Worm (Caenorhabditis elegans) whole organism, L1 larva: ENCODE measurements around the gene srg-5.

ENCODE experiments used
- C04F5.9 ChIP-seq: sonication (generic microtip); optimal IDR thresholded peaks from 2 replicates; lab custom pipeline; 2016; ENCODE audit warnings: missing genetic modification characterization, missing compliant biosample characterization
- C34B4.2 ChIP-seq: sonication (generic microtip); optimal IDR thresholded peaks from 2 replicates; lab custom pipeline; 2017; ENCODE audit warnings: mild to moderate bottlenecking, missing genetic modification characterization, missing compliant biosample characterization
- aha-1 ChIP-seq: fragments of 150-350 bp; optimal IDR thresholded peaks from 2 replicates; lab custom pipeline; 2014; ENCODE audit warnings: missing biosample characterization, missing genetic modification characterization
- alr-1 ChIP-seq: fragments of 200-800 bp; sonication (Bioruptor generic); optimal IDR thresholded peaks from 2 replicates; lab custom pipeline; 2018; ENCODE audit warnings: borderline replicate concordance, mild to moderate bottlenecking, missing genetic modification characterization, missing compliant biosample characterization
- aly-2 ChIP-seq: fragments of 150-350 bp; optimal IDR thresholded peaks from 2 replicates; lab custom pipeline; 2014; ENCODE audit warnings: missing biosample characterization, missing genetic modification characterization
- ceh-8 ChIP-seq: fragments of 200-800 bp; sonication (Bioruptor generic); optimal IDR thresholded peaks from 2 replicates; lab custom pipeline; 2018; ENCODE audit warnings: mild to moderate bottlenecking, missing genetic modification characterization, moderate library complexity, missing compliant biosample characterization
- ceh-90 ChIP-seq: sonication (generic microtip); optimal IDR thresholded peaks from 2 replicates; lab custom pipeline; 2016; ENCODE audit warnings: missing genetic modification characterization, missing compliant biosample characterization
- ces-1 ChIP-seq: fragments of 150-350 bp; optimal IDR thresholded peaks from 2 replicates; lab custom pipeline; 2014; ENCODE audit warnings: missing biosample characterization, missing genetic modification reagents, missing genetic modification characterization
- dpl-1 ChIP-seq, 3 experiments: fragments of 150-350 bp in 2 of 3; sonication (generic microtip) in 1 of 3; optimal IDR thresholded peaks; 2 replicates each; lab custom pipeline; 2014 to 2017; ENCODE audit warnings: missing biosample characterization in 3 of 3, missing genetic modification characterization in 3 of 3, missing genetic modification reagents in 3 of 3
- efl-3 ChIP-seq: fragments of 200-800 bp; sonication (Bioruptor generic); optimal IDR thresholded peaks from 2 replicates; lab custom pipeline; 2018; ENCODE audit warnings: mild to moderate bottlenecking, missing genetic modification characterization, missing compliant biosample characterization
- egl-13 ChIP-seq: sonication (generic microtip); optimal IDR thresholded peaks from 2 replicates; lab custom pipeline; 2016; ENCODE audit warnings: missing genotype, missing genetic modification reagents, missing genetic modification characterization, missing compliant biosample characterization
- egl-27 ChIP-seq, 2 experiments: fragments of 150-350 bp in 1 of 2; sonication (generic microtip); optimal IDR thresholded peaks; 3 replicates each; lab custom pipeline; 2017 to 2018; ENCODE audit warnings: missing biosample characterization in 2 of 2, missing genetic modification characterization in 2 of 2, missing genetic modification reagents in 2 of 2
- elt-2 ChIP-seq: sonication (generic microtip); optimal IDR thresholded peaks from 2 replicates; lab custom pipeline; 2016; ENCODE audit warnings: missing genetic modification characterization, mild to moderate bottlenecking, inconsistent platforms, missing compliant biosample characterization, missing genetic modification reagents
- ets-5 ChIP-seq: fragments of 200-800 bp; sonication (Bioruptor generic); IDR thresholded peaks from 2 replicates; pipeline ENCODE4 v1.3.6; 2022; ENCODE audit warnings: missing genetic modification characterization, missing compliant biosample characterization
- fkh-10 ChIP-seq: sonication (generic microtip); optimal IDR thresholded peaks from 2 replicates; lab custom pipeline; 2017; ENCODE audit warnings: missing biosample characterization, missing genetic modification reagents, missing genetic modification characterization
- fkh-4 ChIP-seq: sonication (generic microtip); optimal IDR thresholded peaks from 2 replicates; lab custom pipeline; 2016; ENCODE audit warnings: missing compliant biosample characterization, missing genetic modification characterization, borderline replicate concordance
- fos-1 ChIP-seq: fragments of 150-350 bp; optimal IDR thresholded peaks from 2 replicates; lab custom pipeline; 2014; ENCODE audit warnings: missing biosample characterization, missing genetic modification characterization
- hlh-4 ChIP-seq: sonication (generic microtip); optimal IDR thresholded peaks from 2 replicates; lab custom pipeline; 2016; ENCODE audit warnings: mild to moderate bottlenecking, missing genetic modification characterization, missing compliant biosample characterization
- jun-1 ChIP-seq: fragments of 150-350 bp; optimal IDR thresholded peaks from 2 replicates; lab custom pipeline; 2014; ENCODE audit warnings: missing biosample characterization, missing genetic modification reagents, missing genetic modification characterization
- lin-14 ChIP-seq: fragments of 200-800 bp; sonication (Bioruptor generic); optimal IDR thresholded peaks from 2 replicates; lab custom pipeline; 2018; ENCODE audit warnings: mild to moderate bottlenecking, missing genetic modification characterization, moderate library complexity, missing compliant biosample characterization
- lin-15B ChIP-seq: fragments of 150-350 bp; sonication (generic microtip); optimal IDR thresholded peaks from 3 replicates; lab custom pipeline; 2014; ENCODE audit warnings: missing biosample characterization, missing genetic modification characterization
- lin-39 ChIP-seq: fragments of 150-350 bp; optimal IDR thresholded peaks from 2 replicates; lab custom pipeline; 2014; ENCODE audit warnings: missing biosample characterization, missing genetic modification reagents, missing genetic modification characterization
- lir-3 ChIP-seq: sonication (generic microtip); optimal IDR thresholded peaks from 2 replicates; lab custom pipeline; 2016; ENCODE audit warnings: mild to moderate bottlenecking, missing genetic modification characterization, moderate library complexity, missing compliant biosample characterization; ENCODE audit not compliant: poor library complexity
- lsy-2 ChIP-seq, 2 experiments: fragments of 150-350 bp; optimal IDR thresholded peaks; 2 replicates each; lab custom pipeline; 2014; ENCODE audit warnings: missing biosample characterization in 2 of 2, missing genetic modification characterization in 2 of 2
- mab-9 ChIP-seq: fragments of 200-800 bp; sonication (Bioruptor generic); IDR thresholded peaks from 2 replicates; pipeline ENCODE4 v1.3.6; 2022; ENCODE audit warnings: missing genetic modification reagents, missing genetic modification characterization, missing compliant biosample characterization
- mdl-1 ChIP-seq, 2 experiments: fragments of 150-350 bp; optimal IDR thresholded peaks; 2 replicates each; lab custom pipeline; 2014 to 2017; ENCODE audit warnings: missing biosample characterization in 2 of 2, missing genetic modification characterization in 2 of 2, inconsistent platforms in 1 of 2
- mef-2 ChIP-seq: fragments of 150-350 bp; optimal IDR thresholded peaks from 2 replicates; lab custom pipeline; 2014; ENCODE audit warnings: missing biosample characterization, missing genetic modification characterization
- nhr-11 ChIP-seq: fragments of 150-350 bp; optimal IDR thresholded peaks from 2 replicates; lab custom pipeline; 2014; ENCODE audit warnings: missing biosample characterization, missing genetic modification characterization
- nhr-19 ChIP-seq: fragments of 200-800 bp; sonication (Bioruptor generic); conservative IDR thresholded peaks from 2 replicates; pipeline ENCODE4 v1.3.6; 2022; ENCODE audit warnings: missing genetic modification characterization, missing compliant biosample characterization
- nhr-237 ChIP-seq: fragments of 150-350 bp; optimal IDR thresholded peaks from 2 replicates; lab custom pipeline; 2014; ENCODE audit warnings: missing biosample characterization, missing genetic modification characterization
- nhr-28 ChIP-seq: fragments of 150-350 bp; optimal IDR thresholded peaks from 2 replicates; lab custom pipeline; 2014; ENCODE audit warnings: missing biosample characterization, missing genetic modification characterization
- nhr-47 ChIP-seq: sonication (generic microtip); optimal IDR thresholded peaks from 2 replicates; lab custom pipeline; 2016; ENCODE audit warnings: mild to moderate bottlenecking, missing genetic modification characterization, moderate library complexity, missing compliant biosample characterization
- nhr-77 ChIP-seq: fragments of 150-350 bp; optimal IDR thresholded peaks from 2 replicates; lab custom pipeline; 2014; ENCODE audit warnings: missing biosample characterization, missing genetic modification characterization
- nhr-84 ChIP-seq: sonication (generic microtip); optimal IDR thresholded peaks from 2 replicates; lab custom pipeline; 2017; ENCODE audit warnings: missing biosample characterization, missing genetic modification characterization
- pax-3 ChIP-seq: fragments of 200-800 bp; sonication (Bioruptor generic); optimal IDR thresholded peaks from 2 replicates; lab custom pipeline; 2018; ENCODE audit warnings: mild to moderate bottlenecking, missing genetic modification characterization, moderate library complexity, missing compliant biosample characterization
- pqm-1 ChIP-seq: sonication (generic microtip); optimal IDR thresholded peaks from 3 replicates; lab custom pipeline; 2017; ENCODE audit warnings: missing biosample characterization, missing genetic modification characterization
- skn-1 ChIP-seq: fragments of 150-350 bp; optimal IDR thresholded peaks from 2 replicates; lab custom pipeline; 2014; ENCODE audit warnings: missing biosample characterization, missing genetic modification characterization
- snpc-4 ChIP-seq: fragments of 150-350 bp; optimal IDR thresholded peaks from 2 replicates; lab custom pipeline; 2014; ENCODE audit warnings: missing biosample characterization, missing genetic modification characterization
- sox-4 ChIP-seq: sonication (generic microtip); optimal IDR thresholded peaks from 2 replicates; lab custom pipeline; 2016; ENCODE audit warnings: missing genetic modification characterization, missing compliant biosample characterization
- sptf-1 ChIP-seq: fragments of 150-350 bp; optimal IDR thresholded peaks from 2 replicates; lab custom pipeline; 2014; ENCODE audit warnings: missing biosample characterization, missing genetic modification characterization
- swsn-7 ChIP-seq: sonication (generic microtip); optimal IDR thresholded peaks from 2 replicates; lab custom pipeline; 2016; ENCODE audit warnings: missing genetic modification characterization, missing compliant biosample characterization
- tlp-1 ChIP-seq: fragments of 150-350 bp; optimal IDR thresholded peaks from 2 replicates; lab custom pipeline; 2014; ENCODE audit warnings: missing biosample characterization, missing genetic modification characterization
- unc-130 ChIP-seq: fragments of 150-350 bp; optimal IDR thresholded peaks from 2 replicates; lab custom pipeline; 2017; ENCODE audit warnings: missing biosample characterization, missing genetic modification characterization, inconsistent platforms
- vab-15 ChIP-seq: sonication (generic microtip); optimal IDR thresholded peaks from 2 replicates; lab custom pipeline; 2017; ENCODE audit warnings: missing genotype, mild to moderate bottlenecking, missing genetic modification characterization, missing compliant biosample characterization
- xbp-1 ChIP-seq: sonication (generic microtip); optimal IDR thresholded peaks from 2 replicates; lab custom pipeline; 2016; ENCODE audit warnings: missing genetic modification characterization, missing compliant biosample characterization
- zag-1 ChIP-seq: fragments of 150-350 bp; optimal IDR thresholded peaks from 2 replicates; lab custom pipeline; 2014; ENCODE audit warnings: missing biosample characterization, missing genetic modification characterization
- zip-4 ChIP-seq: fragments of 200-800 bp; sonication (Bioruptor generic); optimal IDR thresholded peaks from 2 replicates; lab custom pipeline; 2018; ENCODE audit warnings: mild to moderate bottlenecking, missing genetic modification characterization, moderate library complexity, missing compliant biosample characterization
- ztf-4 ChIP-seq: fragments of 150-350 bp; optimal IDR thresholded peaks from 2 replicates; lab custom pipeline; 2014; ENCODE audit warnings: missing biosample characterization, missing genetic modification characterization

Gene srg-5

DNA sequence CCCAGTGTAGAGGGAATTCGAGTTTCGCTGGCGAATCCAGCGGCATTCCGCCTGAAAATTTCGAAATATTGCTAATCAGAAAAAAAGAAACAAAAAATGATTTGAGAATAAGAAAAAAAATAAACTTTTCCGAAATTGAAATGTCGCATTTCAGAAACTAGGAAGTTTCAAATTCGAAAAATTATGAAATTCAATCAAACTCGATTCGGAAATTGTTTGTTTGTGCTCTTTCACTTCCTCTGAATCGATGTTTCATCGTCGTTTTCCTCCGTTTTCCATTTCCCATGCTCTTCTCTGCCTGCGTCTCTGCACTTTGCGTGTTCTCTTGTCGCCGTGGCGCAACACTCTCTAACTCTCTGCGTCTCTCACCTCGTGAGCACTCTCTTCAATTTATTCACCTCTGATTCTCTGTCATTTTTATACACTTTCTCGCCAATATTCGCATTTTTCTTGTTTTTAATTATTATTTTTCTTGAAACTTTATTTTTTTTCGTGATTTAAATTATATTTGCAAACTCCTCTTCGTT lies 14.0 kb upstream of the srg-5 start, which contains the start of gene C18F10.7 (continued):
- TF ChIP-seq ets-5 (no peak), egl-27 (tag; optimal IDR thresholded peaks at IDR 0.05; lab: Kevin White, UChicago) (no peak), xbp-1 (peak; percentile 70), mef-2 (peak; percentile 61), lsy-2 (tag; optimal IDR thresholded peaks at IDR 0.05; lab: Kevin White, UChicago) (peak in 1 of 2 experiments; percentile 76), mab-9 (GFP tag; lab: Robert Waterston, UW) (no peak), lin-14 (peak; percentile 87), nhr-237 (tag; lab: Kevin White, UChicago) (no peak), dpl-1 (GFP tag; optimal IDR thresholded peaks at IDR 0.05; lab: Kevin White, UChicago) (peak; percentile 30 to 56 (median 48)), alr-1 (tag; lab: Kevin White, UChicago) (no peak), zag-1 (tag; lab: Kevin White, UChicago) (no peak), ces-1 (GFP tag; lab: Kevin White, UChicago) (no peak), zip-4 (GFP tag; lab: Kevin White, UChicago) (no peak), lin-15B (tag; lab: Kevin White, UChicago) (no peak), snpc-4 (peak; percentile 64), tlp-1 (tag; lab: Kevin White, UChicago) (no peak), mdl-1 (tag; optimal IDR thresholded peaks at IDR 0.05; lab: Kevin White, UChicago) (peak in 1 of 2 experiments; percentile 90), ztf-4 (tag; lab: Kevin White, UChicago) (peak; percentile 43), pqm-1 (tag; lab: Kevin White, UChicago) (no peak), skn-1 (no peak), fos-1 (tag; lab: Kevin White, UChicago) (peak; percentile 73), ceh-8 (no peak), nhr-28 (no peak), aha-1 (tag; lab: Kevin White, UChicago) (no peak), pax-3 (no peak), efl-3 (GFP tag; lab: Kevin White, UChicago) (no peak), nhr-11 (tag; lab: Kevin White, UChicago) (peak; percentile 7), fkh-4 (tag; lab: Kevin White, UChicago) (no peak), C34B4.2 (tag; lab: Kevin White, UChicago) (no peak), aly-2 (tag; lab: Kevin White, UChicago) (peak; percentile 24), nhr-19 (GFP tag; lab: Robert Waterston, UW) (peak; percentile 76), nhr-84 (tag; lab: Kevin White, UChicago) (no peak), sox-4 (tag; lab: Kevin White, UChicago) (no peak), nhr-77 (tag; lab: Kevin White, UChicago) (peak; percentile 11), jun-1 (tag; lab: Kevin White, UChicago) (peak; percentile 36), elt-2 (peak; percentile 61), swsn-7 (peak; percentile 86), nhr-47 (tag; lab: Kevin White, UChicago) (peak; percentile 73), hlh-4 (no peak), egl-13 (tag; lab: Kevin White, UChicago) (peak; percentile 71), vab-15 (tag; lab: Kevin White, UChicago) (no peak), lin-39 (tag; lab: Kevin White, UChicago) (peak; percentile 51), fkh-10 (GFP tag; lab: Kevin White, UChicago) (no peak), ceh-90 (no peak), lir-3 (peak; percentile 37), sptf-1 (no peak), unc-130 (tag; lab: Kevin White, UChicago) (no peak), C04F5.9 (tag; lab: Kevin White, UChicago) (peak; percentile 34)
